Fruit fly (Drosophila melanogaster): ENCODE data around the gene CG34328.

Gene CG34328

dm6 chrX:18366033-18366850 is 33.6 kb downstream of the CG34328 start, which contains the start of gene CrebB (continued):
- no peak for TF ChIP-seq unc-4 (GFP tag; IDR thresholded peaks at IDR 0.05; ENCODE audit: partially characterized antibody)
- TF ChIP-seq cato (GFP tag; optimal IDR thresholded peaks at IDR 0.05; ENCODE audit: borderline replicate concordance) = no peak
- no peak for TF ChIP-seq chn (GFP tag; optimal IDR thresholded peaks at IDR 0.05)
- TF ChIP-seq Oli (tag; optimal IDR thresholded peaks at IDR 0.05) = peak; percentile 26
- TF ChIP-seq CG11456 (GFP tag; IDR thresholded peaks at IDR 0.05) = no peak
- no peak for TF ChIP-seq Hmx (GFP tag; optimal IDR thresholded peaks at IDR 0.05)
- TF ChIP-seq pb (GFP tag; optimal IDR thresholded peaks at IDR 0.05) = no peak
- no peak for TF ChIP-seq CG2889 (GFP tag; IDR thresholded peaks at IDR 0.05)
- TF ChIP-seq CG7786 (GFP tag; optimal IDR thresholded peaks at IDR 0.05) = peak; percentile 39
- no peak for TF ChIP-seq CG9727 (GFP tag; optimal IDR thresholded peaks at IDR 0.05)
- no peak; the same call in 2 of the 3 replicates for TF ChIP-seq knrl (GFP tag; IDR thresholded peaks at IDR 0.05; ENCODE audit: partially characterized antibody)
- peak; percentile 46 for TF ChIP-seq CG17912 (GFP tag; optimal IDR thresholded peaks at IDR 0.05)
- TF ChIP-seq pnt (GFP tag; optimal IDR thresholded peaks at IDR 0.05) = peak; percentile 23
- no peak for TF ChIP-seq Taf1 (GFP tag; IDR thresholded peaks at IDR 0.05)
- no peak for TF ChIP-seq CG16813 (GFP tag; IDR thresholded peaks at IDR 0.05; ENCODE audit: partially characterized antibody)
- TF ChIP-seq CG2678 (tag; optimal IDR thresholded peaks at IDR 0.05) = peak; percentile 14
- TF ChIP-seq Dbx (GFP tag; IDR thresholded peaks at IDR 0.05) = no peak
- TF ChIP-seq Xrp1 (GFP tag; IDR thresholded peaks at IDR 0.05) = peak; percentile 31; the same call in 1 of the 2 replicates
- no peak for TF ChIP-seq CG15696 (tag; optimal IDR thresholded peaks at IDR 0.05)
- TF ChIP-seq CG10979 (tag; optimal IDR thresholded peaks at IDR 0.05) = no peak
- peak; percentile 0 for TF ChIP-seq CG15514 (GFP tag; optimal IDR thresholded peaks at IDR 0.05)
- TF ChIP-seq CG11695 (GFP tag; IDR thresholded peaks at IDR 0.05) = no peak
- no peak for TF ChIP-seq cas (GFP tag; IDR thresholded peaks at IDR 0.05)
- no peak for TF ChIP-seq CG8765 (GFP tag; IDR thresholded peaks at IDR 0.05)
- TF ChIP-seq CG17802 (tag; optimal IDR thresholded peaks at IDR 0.05) = no peak
- no peak for TF ChIP-seq CG7963 (GFP tag; IDR thresholded peaks at IDR 0.05; ENCODE audit: partially characterized antibody)
- TF ChIP-seq CkIIα-i1 (GFP tag; IDR thresholded peaks at IDR 0.05) = no peak
- no peak for TF ChIP-seq aop (GFP tag; IDR thresholded peaks at IDR 0.05)
- TF ChIP-seq lov (optimal IDR thresholded peaks at IDR 0.05) = no peak
- no peak for TF ChIP-seq lov (GFP tag; IDR thresholded peaks at IDR 0.05)
- TF ChIP-seq ATbp (GFP tag; optimal IDR thresholded peaks at IDR 0.05) = no peak
- TF ChIP-seq lola (GFP tag; optimal IDR thresholded peaks at IDR 0.05) = peak in 1 of 3 experiments; percentile 35
- TF ChIP-seq CG4404 (GFP tag; IDR thresholded peaks at IDR 0.05) = no peak
- no peak for TF ChIP-seq vnd (GFP tag; IDR thresholded peaks at IDR 0.05; ENCODE audit: partially characterized antibody)
- TF ChIP-seq gfzf (GFP tag; optimal IDR thresholded peaks at IDR 0.05) = no peak
- TF ChIP-seq CG3407 (GFP tag; optimal IDR thresholded peaks at IDR 0.05) = no peak
- no peak for TF ChIP-seq peb (GFP tag; IDR thresholded peaks at IDR 0.05)
- no peak for TF ChIP-seq Sin3A (optimal IDR thresholded peaks at IDR 0.05)
- peak; percentile 12 for TF ChIP-seq HHEX (GFP tag; optimal IDR thresholded peaks at IDR 0.05)
- TF ChIP-seq CG17328 (GFP tag; IDR thresholded peaks at IDR 0.05) = 0 out of 2 replicates have a peak, but pooled peaks have one; percentile 17
- no peak for TF ChIP-seq Elba2 (GFP tag; optimal IDR thresholded peaks at IDR 0.05)
- TF ChIP-seq CTCF (GFP tag; optimal IDR thresholded peaks at IDR 0.05) = no peak
- no peak for TF ChIP-seq CG6683 (GFP tag; optimal IDR thresholded peaks at IDR 0.05)
- TF ChIP-seq CG33213 (GFP tag; optimal IDR thresholded peaks at IDR 0.05) = no peak
- peak; percentile 42 for TF ChIP-seq B-H2 (GFP tag; optimal IDR thresholded peaks at IDR 0.05)
- TF ChIP-seq row (GFP tag; IDR thresholded peaks at IDR 0.05) = peak; percentile 53
- no peak for TF ChIP-seq CG6654 (GFP tag; optimal IDR thresholded peaks at IDR 0.05)
- TF ChIP-seq cad (GFP tag; optimal IDR thresholded peaks at IDR 0.05) = no peak
- peak; percentile 97 for TF ChIP-seq CG8478 (optimal IDR thresholded peaks at IDR 0.05)
- peak; percentile 21 for TF ChIP-seq CG1603 (tag; optimal IDR thresholded peaks at IDR 0.05)
- no peak for TF ChIP-seq croc (GFP tag; conservative IDR thresholded peaks at IDR 0.05)

Data from whole organism, embryonic.